Worm (Caenorhabditis elegans) whole organism, mixed stage, embryonic: ENCODE measurements around the gene srlf-5.

Experiments used
- M03D4.4 ChIP-seq: sonication (generic microtip); optimal IDR thresholded peaks from 2 replicates; lab custom pipeline; 2017; ENCODE audit warnings: mild to moderate bottlenecking, missing genetic modification characterization, missing compliant biosample characterization
- bed-3 ChIP-seq: fragments of 200-800 bp; sonication (Bioruptor generic); optimal IDR thresholded peaks from 3 replicates; lab custom pipeline; 2018; ENCODE audit warnings: mild to moderate bottlenecking, missing genetic modification characterization, moderate library complexity, missing compliant biosample characterization
- blmp-1 ChIP-seq: fragments of 150-350 bp; optimal IDR thresholded peaks from 2 replicates; lab custom pipeline; 2014; ENCODE audit warnings: missing biosample characterization, missing genetic modification characterization
- ceh-39 ChIP-seq: fragments of 150-350 bp; optimal IDR thresholded peaks from 2 replicates; lab custom pipeline; 2014; ENCODE audit warnings: missing biosample characterization, missing genetic modification characterization
- ceh-43 ChIP-seq: fragments of 200-800 bp; sonication (Bioruptor generic); optimal IDR thresholded peaks from 2 replicates; lab custom pipeline; 2018; ENCODE audit warnings: mild to moderate bottlenecking, missing genetic modification characterization, moderate library complexity, missing compliant biosample characterization
- ceh-83 ChIP-seq: fragments of 200-800 bp; sonication (Bioruptor generic); optimal IDR thresholded peaks from 2 replicates; lab custom pipeline; 2018; ENCODE audit warnings: mild to moderate bottlenecking, missing genetic modification characterization, missing compliant biosample characterization
- ces-1 ChIP-seq: fragments of 150-350 bp; optimal IDR thresholded peaks from 2 replicates; lab custom pipeline; 2014; ENCODE audit warnings: missing biosample characterization, missing genetic modification reagents, missing genetic modification characterization
- cnd-1 ChIP-seq: fragments of 200-800 bp; sonication (Bioruptor generic); optimal IDR thresholded peaks from 2 replicates; lab custom pipeline; 2018; ENCODE audit warnings: mild to moderate bottlenecking, missing genetic modification characterization, missing compliant biosample characterization
- drap-1 ChIP-seq: fragments of 200-800 bp; sonication (Bioruptor generic); optimal IDR thresholded peaks from 3 replicates; lab custom pipeline; 2018; ENCODE audit warnings: mild to moderate bottlenecking, missing genetic modification characterization, missing compliant biosample characterization
- elt-1 ChIP-seq: sonication (generic microtip); optimal IDR thresholded peaks from 2 replicates; lab custom pipeline; 2017; ENCODE audit warnings: missing genetic modification characterization, mild to moderate bottlenecking, missing compliant biosample characterization, antibody characterized with exemption, moderate library complexity, borderline replicate concordance; ENCODE audit not compliant: insufficient read depth
- elt-3 ChIP-seq: fragments of 150-350 bp; optimal IDR thresholded peaks from 2 replicates; lab custom pipeline; 2014; ENCODE audit warnings: missing biosample characterization, missing genetic modification characterization
- flh-1 ChIP-seq: fragments of 200-800 bp; sonication (Bioruptor generic); optimal IDR thresholded peaks from 2 replicates; lab custom pipeline; 2018; ENCODE audit warnings: mild to moderate bottlenecking, missing genetic modification characterization, moderate library complexity, missing compliant biosample characterization
- ham-2 ChIP-seq: fragments of 200-800 bp; sonication (Bioruptor generic); optimal IDR thresholded peaks from 2 replicates; lab custom pipeline; 2018; ENCODE audit warnings: mild to moderate bottlenecking, missing genetic modification characterization, missing compliant biosample characterization
- hlh-1 ChIP-seq: fragments of 150-350 bp; optimal IDR thresholded peaks from 2 replicates; lab custom pipeline; 2014; ENCODE audit warnings: missing biosample characterization, missing genetic modification reagents, missing genetic modification characterization
- lin-13 ChIP-seq: fragments of 150-350 bp; optimal IDR thresholded peaks from 2 replicates; lab custom pipeline; 2014; ENCODE audit warnings: missing biosample characterization, missing genetic modification characterization
- lin-32 ChIP-seq: fragments of 200-800 bp; sonication (Bioruptor generic); optimal IDR thresholded peaks from 2 replicates; lab custom pipeline; 2018; ENCODE audit warnings: mild to moderate bottlenecking, missing genetic modification characterization, missing compliant biosample characterization
- mab-5 ChIP-seq: fragments of 150-350 bp; optimal IDR thresholded peaks from 2 replicates; lab custom pipeline; 2014; ENCODE audit warnings: missing biosample characterization, missing genetic modification characterization
- mep-1 ChIP-seq: fragments of 150-350 bp; optimal IDR thresholded peaks from 2 replicates; lab custom pipeline; 2017; ENCODE audit warnings: missing biosample characterization, missing genetic modification reagents, missing genetic modification characterization, inconsistent platforms
- mls-2 ChIP-seq: sonication (generic microtip); optimal IDR thresholded peaks from 2 replicates; lab custom pipeline; 2016; ENCODE audit warnings: mild to moderate bottlenecking, missing genetic modification characterization, moderate library complexity, missing compliant biosample characterization
- nhr-12 ChIP-seq: fragments of 150-350 bp; optimal IDR thresholded peaks from 2 replicates; lab custom pipeline; 2014; ENCODE audit warnings: missing biosample characterization, missing genetic modification characterization
- nhr-2 ChIP-seq: fragments of 150-350 bp; optimal IDR thresholded peaks from 2 replicates; lab custom pipeline; 2014; ENCODE audit warnings: missing biosample characterization, missing genetic modification characterization
- nhr-237 ChIP-seq: fragments of 150-350 bp; optimal IDR thresholded peaks from 2 replicates; lab custom pipeline; 2014; ENCODE audit warnings: missing biosample characterization, missing genetic modification characterization
- nhr-28 ChIP-seq: fragments of 150-350 bp; optimal IDR thresholded peaks from 2 replicates; lab custom pipeline; 2014; ENCODE audit warnings: missing biosample characterization, missing genetic modification characterization
- nhr-76 ChIP-seq: sonication (generic microtip); optimal IDR thresholded peaks from 2 replicates; lab custom pipeline; 2017; ENCODE audit warnings: missing biosample characterization, missing genetic modification characterization
- pha-4 ChIP-seq: fragments of 150-350 bp; optimal IDR thresholded peaks from 2 replicates; lab custom pipeline; 2018; ENCODE audit warnings: missing biosample characterization, missing genetic modification reagents, missing genetic modification characterization
- sem-2 ChIP-seq: fragments of 200-800 bp; sonication (Bioruptor generic); optimal IDR thresholded peaks from 2 replicates; lab custom pipeline; 2018; ENCODE audit warnings: mild to moderate bottlenecking, missing genetic modification characterization, missing compliant biosample characterization
- snpc-4 ChIP-seq: fragments of 150-350 bp; optimal IDR thresholded peaks from 2 replicates; lab custom pipeline; 2014; ENCODE audit warnings: missing biosample characterization, missing genetic modification characterization
- sptf-1 ChIP-seq: sonication (generic microtip); optimal IDR thresholded peaks from 2 replicates; lab custom pipeline; 2017; ENCODE audit warnings: mild to moderate bottlenecking, missing genetic modification characterization, moderate library complexity, missing compliant biosample characterization
- unc-120 ChIP-seq: sonication (generic microtip); optimal IDR thresholded peaks from 2 replicates; lab custom pipeline; 2017; ENCODE audit warnings: missing genetic modification characterization, missing compliant biosample characterization; ENCODE audit not compliant: poor library complexity, severe bottlenecking
- unc-62 ChIP-seq: fragments of 150-350 bp; optimal IDR thresholded peaks from 2 replicates; lab custom pipeline; 2014; ENCODE audit warnings: missing biosample characterization, missing genetic modification reagents, missing genetic modification characterization
- zip-8 ChIP-seq: fragments of 150-350 bp; optimal IDR thresholded peaks from 2 replicates; lab custom pipeline; 2014; ENCODE audit warnings: missing biosample characterization, missing genetic modification characterization
- ztf-11 ChIP-seq: fragments of 150-350 bp; optimal IDR thresholded peaks from 2 replicates; lab custom pipeline; 2014; ENCODE audit warnings: missing biosample characterization, missing genetic modification characterization

Gene srlf-5

DNA sequence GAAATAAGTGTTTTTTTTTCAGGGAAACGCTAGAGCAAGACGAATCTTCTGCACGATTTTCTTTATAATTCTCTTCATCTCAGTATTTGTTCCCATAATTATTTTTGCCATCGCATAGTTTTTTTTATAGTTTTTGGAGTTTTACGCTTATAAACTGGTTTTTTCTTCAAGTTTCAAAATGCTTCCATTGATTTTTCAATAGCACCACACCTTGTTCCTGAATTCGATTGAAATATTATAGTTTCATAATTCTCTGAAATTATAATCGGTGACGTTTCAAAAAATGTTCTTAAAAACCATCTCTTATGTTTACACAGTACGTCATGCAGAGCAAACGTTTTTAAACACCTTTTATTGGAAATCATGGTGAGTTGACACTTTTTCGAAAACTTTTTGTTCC lies 33.4 kb downstream of the srlf-5 start, which contains the start of gene K08D8.12:
TSS of gene K08D8.12 (plus strand) at position 301 of the 400 bp plus-strand sequence.
- no peak for TF ChIP-seq elt-3
- no peak for TF ChIP-seq cnd-1 (tag; lab: Kevin White, UChicago)
- TF ChIP-seq nhr-12 (tag; lab: Kevin White, UChicago), result no peak
- no peak for TF ChIP-seq ceh-83 (GFP tag; lab: Kevin White, UChicago)
- TF ChIP-seq ces-1, result no peak
- TF ChIP-seq bed-3 (GFP tag; lab: Kevin White, UChicago), result no peak
- no peak for TF ChIP-seq pha-4
- TF ChIP-seq M03D4.4 (tag; lab: Kevin White, UChicago), result no peak
- TF ChIP-seq unc-62 (GFP tag; lab: Kevin White, UChicago), result no peak
- TF ChIP-seq ham-2, result no peak

- no peak for TF ChIP-seq nhr-2
- no peak for TF ChIP-seq hlh-1 (tag; lab: Kevin White, UChicago)
- no peak for TF ChIP-seq ceh-43 (GFP tag; lab: Kevin White, UChicago)
These were observed 34.3 kb downstream of the srlf-5 start, which contains the start of gene K08D8.1 for ce11 chrIV:12892194-12892593. Gene K08D8.1 (plus strand): TSS chrIV:12892494.

DNA sequence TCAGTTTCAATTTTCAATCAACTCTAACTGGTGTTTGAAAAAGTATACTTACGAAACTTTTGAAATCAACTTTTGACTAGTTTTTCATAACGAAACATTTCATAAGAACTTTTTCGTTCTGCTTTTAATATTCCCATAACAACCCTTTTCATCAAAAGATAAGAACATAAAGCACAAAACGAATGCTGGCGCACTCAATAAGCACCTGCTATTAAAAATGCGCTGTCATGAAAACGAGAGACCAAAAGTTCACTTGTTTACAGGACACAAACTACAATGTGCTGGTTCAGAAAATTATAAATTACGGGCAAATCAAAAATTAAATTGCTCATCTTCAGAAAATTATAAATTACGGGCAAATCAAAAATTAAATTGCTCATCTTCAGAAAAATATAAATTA lies 35.5 kb downstream of the srlf-5 start:
- no peak for TF ChIP-seq nhr-28 (tag; lab: Kevin White, UChicago)
- TF ChIP-seq mep-1, result no peak
- no peak for TF ChIP-seq mls-2 (tag; lab: Kevin White, UChicago)
- TF ChIP-seq nhr-2, result no peak
- no peak for TF ChIP-seq sptf-1 (tag; lab: Kevin White, UChicago)
- no peak for TF ChIP-seq blmp-1 (tag; lab: Kevin White, UChicago)
- TF ChIP-seq sem-2 (GFP tag; lab: Kevin White, UChicago), result no peak
- no peak for TF ChIP-seq ztf-11 (tag; lab: Kevin White, UChicago)
- no peak for TF ChIP-seq drap-1 (GFP tag; lab: Kevin White, UChicago)
- TF ChIP-seq lin-32 (GFP tag; lab: Kevin White, UChicago), result no peak
- no peak for TF ChIP-seq cnd-1 (tag; lab: Kevin White, UChicago)
- no peak for TF ChIP-seq ceh-39 (tag; lab: Kevin White, UChicago)
- TF ChIP-seq elt-1 (tag; lab: Kevin White, UChicago), result no peak
- TF ChIP-seq lin-13 (tag; lab: Kevin White, UChicago), result no peak
- TF ChIP-seq bed-3 (GFP tag; lab: Kevin White, UChicago), result no peak

- TF ChIP-seq unc-120 (tag; lab: Kevin White, UChicago), result no peak
- no peak for TF ChIP-seq nhr-12 (tag; lab: Kevin White, UChicago)
- no peak for TF ChIP-seq nhr-28 (tag; lab: Kevin White, UChicago)
- TF ChIP-seq blmp-1 (tag; lab: Kevin White, UChicago), result no peak
- TF ChIP-seq drap-1 (GFP tag; lab: Kevin White, UChicago), result no peak
- TF ChIP-seq lin-13 (tag; lab: Kevin White, UChicago), result no peak
- no peak for TF ChIP-seq M03D4.4 (tag; lab: Kevin White, UChicago)
- TF ChIP-seq nhr-76, result no peak
- no peak for TF ChIP-seq ceh-43 (GFP tag; lab: Kevin White, UChicago)
- TF ChIP-seq nhr-237 (tag; lab: Kevin White, UChicago), result no peak
- no peak for TF ChIP-seq elt-3
- TF ChIP-seq ceh-83 (GFP tag; lab: Kevin White, UChicago), result no peak
- TF ChIP-seq zip-8, result no peak
- no peak for TF ChIP-seq bed-3 (GFP tag; lab: Kevin White, UChicago)
- no peak for TF ChIP-seq snpc-4 (tag; lab: Kevin White, UChicago)
- no peak for TF ChIP-seq ces-1
- no peak for TF ChIP-seq flh-1 (GFP tag; lab: Kevin White, UChicago)
These were observed 36.1 kb downstream of the srlf-5 start, which contains the start of gene K08D8.6 for ce11 chrIV:12890445-12890844. Gene K08D8.6 (minus strand): TSS chrIV:12890508.

DNA sequence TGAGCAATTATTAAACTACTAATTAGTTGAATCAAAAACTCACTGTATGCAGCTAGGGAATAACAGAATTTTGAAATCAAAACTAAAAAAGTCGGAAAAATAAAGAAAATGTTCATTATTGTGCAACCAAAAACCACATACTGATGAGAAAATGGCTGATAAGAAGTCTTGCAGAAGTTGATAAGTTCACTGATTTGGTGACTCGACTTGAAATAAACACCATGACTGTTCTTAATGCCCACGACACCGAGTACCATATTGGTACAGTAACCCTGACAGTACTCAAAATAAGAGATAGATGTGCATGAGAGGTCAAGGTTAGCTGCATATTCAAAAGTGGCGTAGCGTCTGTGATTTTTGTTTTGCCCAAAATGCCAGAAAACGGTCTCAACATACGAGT lies 40.5 kb downstream of the srlf-5 start:
- no peak for TF ChIP-seq nhr-76
- TF ChIP-seq mls-2 (tag; lab: Kevin White, UChicago), result no peak
- TF ChIP-seq lin-13 (tag; lab: Kevin White, UChicago), result no peak
- no peak for TF ChIP-seq ham-2
- no peak for TF ChIP-seq nhr-237 (tag; lab: Kevin White, UChicago)
- TF ChIP-seq drap-1 (GFP tag; lab: Kevin White, UChicago), result no peak
- TF ChIP-seq mab-5 (tag; lab: Kevin White, UChicago), result no peak
